Worm (Caenorhabditis elegans) whole organism, young adult: ENCODE measurements around the gene D2096.9.

ENCODE experiments used
- B0035.1 ChIP-seq: sonication (generic microtip); optimal IDR thresholded peaks from 2 replicates; lab custom pipeline; 2016; ENCODE audit warnings: missing genetic modification characterization, mild to moderate bottlenecking, missing compliant biosample characterization, missing genotype, missing genetic modification reagents
- C17E4.6 ChIP-seq: fragments of 200-800 bp; sonication (Bioruptor generic); IDR thresholded peaks from 2 replicates; pipeline ENCODE4 v1.3.6; 2022; ENCODE audit warnings: missing genetic modification reagents, missing genetic modification characterization, missing compliant biosample characterization
- D2030.7 ChIP-seq: fragments of 200-800 bp; sonication (Bioruptor generic); IDR thresholded peaks from 2 replicates; pipeline ENCODE4 v1.3.6; 2022; ENCODE audit warnings: missing genetic modification reagents, missing genetic modification characterization, missing compliant biosample characterization
- F10E7.11 ChIP-seq: sonication (generic microtip); optimal IDR thresholded peaks from 2 replicates; lab custom pipeline; 2017; ENCODE audit warnings: mild to moderate bottlenecking, missing genetic modification characterization, moderate library complexity, missing compliant biosample characterization
- F23B12.7 ChIP-seq: sonication (generic microtip); optimal IDR thresholded peaks from 2 replicates; lab custom pipeline; 2017; ENCODE audit warnings: missing genetic modification characterization, mild to moderate bottlenecking, missing compliant biosample characterization, antibody characterized with exemption, moderate library complexity; ENCODE audit not compliant: insufficient read depth
- F49E8.2 ChIP-seq: sonication (generic microtip); optimal IDR thresholded peaks from 3 replicates; lab custom pipeline; 2017; ENCODE audit warnings: missing genetic modification characterization, mild to moderate bottlenecking, missing compliant biosample characterization, antibody characterized with exemption, moderate library complexity; ENCODE audit not compliant: insufficient read depth
- F57A8.1 ChIP-seq: fragments of 200-800 bp; sonication (Bioruptor generic); optimal IDR thresholded peaks from 2 replicates; lab custom pipeline; 2018; ENCODE audit warnings: mild to moderate bottlenecking, missing genetic modification characterization, moderate library complexity, missing compliant biosample characterization
- K11D2.4 ChIP-seq: fragments of 200-800 bp; sonication (Bioruptor generic); IDR thresholded peaks from 2 replicates; pipeline ENCODE4 v1.3.6; 2022; ENCODE audit warnings: missing genetic modification reagents, missing genetic modification characterization, missing compliant biosample characterization
- Y67H2A.10 ChIP-seq: fragments of 200-800 bp; sonication (Bioruptor generic); conservative IDR thresholded peaks from 2 replicates; pipeline ENCODE4 v1.3.6; 2022; ENCODE audit warnings: missing genetic modification reagents, missing genetic modification characterization, missing compliant biosample characterization
- ZK185.1 ChIP-seq: sonication (generic microtip); optimal IDR thresholded peaks from 2 replicates; lab custom pipeline; 2016; ENCODE audit warnings: mild to moderate bottlenecking, missing genetic modification characterization, missing compliant biosample characterization; ENCODE audit not compliant: poor library complexity, severe bottlenecking
- aptf-2 ChIP-seq: fragments of 200-800 bp; sonication (Bioruptor generic); conservative IDR thresholded peaks from 2 replicates; pipeline ENCODE4 v1.3.6; 2022; ENCODE audit warnings: missing genetic modification reagents, missing genetic modification characterization, missing compliant biosample characterization
- athp-1 ChIP-seq: sonication (generic microtip); optimal IDR thresholded peaks from 2 replicates; lab custom pipeline; 2017; ENCODE audit warnings: mild to moderate bottlenecking, missing genetic modification characterization, missing compliant biosample characterization
- bed-1 ChIP-seq: fragments of 200-800 bp; sonication (Bioruptor generic); IDR thresholded peaks from 2 replicates; pipeline ENCODE4 v1.3.6; 2022; ENCODE audit warnings: missing genetic modification reagents, missing genetic modification characterization, missing compliant biosample characterization
- bed-2 ChIP-seq: fragments of 200-800 bp; sonication (Bioruptor generic); IDR thresholded peaks from 2 replicates; pipeline ENCODE4 v1.3.6; 2022; ENCODE audit warnings: missing genetic modification reagents, missing genetic modification characterization, missing compliant biosample characterization
- ccch-3 ChIP-seq: fragments of 200-800 bp; sonication (Bioruptor generic); optimal IDR thresholded peaks from 2 replicates; lab custom pipeline; 2018; ENCODE audit warnings: mild to moderate bottlenecking, missing genetic modification characterization, missing compliant biosample characterization
- ceh-58 ChIP-seq: fragments of 200-800 bp; sonication (Bioruptor generic); IDR thresholded peaks from 2 replicates; pipeline ENCODE4 v1.3.6; 2022; ENCODE audit warnings: missing genetic modification characterization, missing compliant biosample characterization
- ekl-4 ChIP-seq: fragments of 200-800 bp; sonication (Bioruptor generic); IDR thresholded peaks from 2 replicates; pipeline ENCODE4 v1.3.6; 2022; ENCODE audit warnings: missing genetic modification reagents, missing genetic modification characterization, missing compliant biosample characterization
- him-1 ChIP-seq: sonication (generic microtip); optimal IDR thresholded peaks from 2 replicates; lab custom pipeline; 2016; ENCODE audit warnings: missing genotype, missing genetic modification reagents, missing genetic modification characterization, missing compliant biosample characterization
- lin-35 ChIP-seq, 3 experiments: fragments of 150-350 bp in 2 of 3; sonication (generic microtip) in 1 of 3; optimal IDR thresholded peaks; 2 replicates each; lab custom pipeline; 2014 to 2018; ENCODE audit warnings: missing biosample characterization in 3 of 3, missing genetic modification characterization in 3 of 3, missing genetic modification reagents in 3 of 3
- lin-40 ChIP-seq: sonication (generic microtip); optimal IDR thresholded peaks from 2 replicates; lab custom pipeline; 2016; ENCODE audit warnings: missing genetic modification characterization, mild to moderate bottlenecking, missing compliant biosample characterization, missing genotype, missing genetic modification reagents
- lin-54 ChIP-seq: fragments of 200-800 bp; sonication (Bioruptor generic); optimal IDR thresholded peaks from 2 replicates; lab custom pipeline; 2018; ENCODE audit warnings: mild to moderate bottlenecking, missing genetic modification characterization, missing compliant biosample characterization
- lir-1 ChIP-seq: fragments of 200-800 bp; sonication (Bioruptor generic); conservative IDR thresholded peaks from 2 replicates; pipeline ENCODE4 v1.3.6; 2022; ENCODE audit warnings: missing genetic modification reagents, missing genetic modification characterization, missing compliant biosample characterization
- lsy-27 ChIP-seq: sonication (generic microtip); optimal IDR thresholded peaks from 2 replicates; lab custom pipeline; 2017; ENCODE audit warnings: missing genetic modification characterization, mild to moderate bottlenecking, missing compliant biosample characterization, antibody characterized with exemption, missing genotype, borderline replicate concordance; ENCODE audit not compliant: insufficient read depth
- mes-4 ChIP-seq: sonication (generic microtip); optimal IDR thresholded peaks from 2 replicates; lab custom pipeline; 2016; ENCODE audit warnings: missing genotype, missing genetic modification characterization, missing compliant biosample characterization
- mxl-1 ChIP-seq: sonication (generic microtip); optimal IDR thresholded peaks from 2 replicates; lab custom pipeline; 2016; ENCODE audit warnings: missing genetic modification characterization, missing compliant biosample characterization
- nfya-1 ChIP-seq: sonication (generic microtip); optimal IDR thresholded peaks from 2 replicates; lab custom pipeline; 2017; ENCODE audit warnings: antibody characterized with exemption, missing compliant biosample characterization, missing genetic modification characterization, borderline replicate concordance; ENCODE audit not compliant: insufficient read depth
- nfya-2 ChIP-seq: fragments of 200-800 bp; sonication (Bioruptor generic); IDR thresholded peaks from 2 replicates; pipeline ENCODE4 v1.3.6; 2022; ENCODE audit warnings: missing genetic modification reagents, missing genetic modification characterization, missing compliant biosample characterization
- nfyb-1 ChIP-seq: fragments of 200-800 bp; sonication (Bioruptor generic); IDR thresholded peaks from 2 replicates; pipeline ENCODE4 v1.3.6; 2022; ENCODE audit warnings: missing genetic modification reagents, missing genetic modification characterization, missing compliant biosample characterization
- nhr-120 ChIP-seq: fragments of 200-800 bp; sonication (Bioruptor generic); IDR thresholded peaks from 2 replicates; pipeline ENCODE4 v1.3.6; 2022; ENCODE audit warnings: missing genetic modification characterization, missing compliant biosample characterization
- nhr-179 ChIP-seq: sonication (generic microtip); optimal IDR thresholded peaks from 2 replicates; lab custom pipeline; 2016; ENCODE audit warnings: mild to moderate bottlenecking, missing genetic modification characterization, missing compliant biosample characterization
- nhr-27 ChIP-seq: fragments of 200-800 bp; sonication (Bioruptor generic); optimal IDR thresholded peaks from 2 replicates; lab custom pipeline; 2018; ENCODE audit warnings: mild to moderate bottlenecking, missing genetic modification characterization, moderate library complexity, missing compliant biosample characterization
- pbrm-1 ChIP-seq: fragments of 200-800 bp; sonication (Bioruptor generic); IDR thresholded peaks from 2 replicates; pipeline ENCODE4 v1.3.6; 2022; ENCODE audit warnings: missing genetic modification reagents, missing genetic modification characterization, missing compliant biosample characterization
- repo-1 ChIP-seq: sonication (generic microtip); optimal IDR thresholded peaks from 2 replicates; lab custom pipeline; 2017; ENCODE audit warnings: mild to moderate bottlenecking, missing genetic modification characterization, missing compliant biosample characterization
- snpc-3.4 ChIP-seq: sonication (generic microtip); optimal IDR thresholded peaks from 2 replicates; lab custom pipeline; 2017; ENCODE audit warnings: missing genetic modification characterization, mild to moderate bottlenecking, missing compliant biosample characterization, antibody characterized with exemption, moderate library complexity, missing genotype, missing genetic modification reagents
- sptf-2 ChIP-seq: fragments of 200-800 bp; sonication (Bioruptor generic); optimal IDR thresholded peaks from 2 replicates; lab custom pipeline; 2018; ENCODE audit warnings: mild to moderate bottlenecking, missing genetic modification characterization, missing compliant biosample characterization
- tlf-1 ChIP-seq: fragments of 200-800 bp; sonication (Bioruptor generic); optimal IDR thresholded peaks from 2 replicates; lab custom pipeline; 2018; ENCODE audit warnings: mild to moderate bottlenecking, missing genetic modification characterization, missing compliant biosample characterization
- unc-62 ChIP-seq: fragments of 150-350 bp; optimal IDR thresholded peaks from 2 replicates; lab custom pipeline; 2014; ENCODE audit warnings: missing biosample characterization, missing genetic modification reagents, missing genetic modification characterization
- ztf-18 ChIP-seq: sonication (generic microtip); optimal IDR thresholded peaks from 2 replicates; lab custom pipeline; 2016; ENCODE audit warnings: missing genotype, mild to moderate bottlenecking, missing genetic modification characterization, missing compliant biosample characterization
- ztf-3 ChIP-seq: fragments of 200-800 bp; sonication (Bioruptor generic); optimal IDR thresholded peaks from 2 replicates; lab custom pipeline; 2018; ENCODE audit warnings: mild to moderate bottlenecking, missing genetic modification characterization, missing compliant biosample characterization

D2096.9 gene

DNA sequence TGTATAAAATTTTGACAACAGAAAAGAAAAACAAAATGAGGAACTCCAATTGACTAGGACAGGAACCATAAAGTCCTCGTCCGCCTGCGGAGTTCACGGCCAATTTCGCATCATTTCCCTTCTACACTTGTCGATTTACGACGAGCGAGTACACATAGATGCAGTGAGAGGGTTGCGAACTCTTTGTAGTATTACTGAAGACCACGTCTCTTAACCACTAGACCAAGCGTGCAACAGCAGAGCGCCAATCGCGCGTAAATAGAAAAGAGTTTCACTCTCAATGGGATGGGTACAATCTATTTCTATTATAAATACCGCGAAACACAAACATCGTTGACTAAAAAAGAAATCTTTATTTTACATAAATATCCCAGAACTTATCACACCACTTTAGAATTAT is 7.2 kb downstream of the D2096.9 start (continued):
- TF ChIP-seq sptf-2 (GFP tag; lab: Kevin White, UChicago), result peak; percentile 49
- no peak for TF ChIP-seq ztf-3 (GFP tag; lab: Kevin White, UChicago)
- TF ChIP-seq lsy-27 (tag; lab: Kevin White, UChicago), result peak; percentile 71
- TF ChIP-seq F23B12.7 (tag; lab: Kevin White, UChicago), result peak; percentile 31
- peak; percentile 24 for TF ChIP-seq tlf-1
- TF ChIP-seq lin-35 (GFP tag; optimal IDR thresholded peaks at IDR 0.05; lab: Kevin White, UChicago), result peak in 1 of 3 experiments; percentile 61
- 0 out of 2 replicates have a peak, but pooled peaks have one; percentile 70 for TF ChIP-seq ceh-58 (GFP tag; lab: Robert Waterston, UW)
- peak; percentile 63 for TF ChIP-seq lin-54
- no peak for TF ChIP-seq F57A8.1
- peak; percentile 88 for TF ChIP-seq him-1
- TF ChIP-seq mes-4 (tag; lab: Kevin White, UChicago), result peak; percentile 73
- TF ChIP-seq nfya-2 (GFP tag; lab: Robert Waterston, UW), result no peak
- peak; percentile 64 for TF ChIP-seq lin-40 (tag; lab: Kevin White, UChicago)
- no peak for TF ChIP-seq F10E7.11 (tag; lab: Kevin White, UChicago)
- TF ChIP-seq nfyb-1, result peak; percentile 83
- no peak for TF ChIP-seq nhr-120 (GFP tag; lab: Robert Waterston, UW)
- no peak for TF ChIP-seq nhr-179 (tag; lab: Kevin White, UChicago)
- TF ChIP-seq B0035.1 (tag; lab: Kevin White, UChicago), result peak; percentile 29
- peak; percentile 62; the same call in 1 of the 2 replicates for TF ChIP-seq pbrm-1
- TF ChIP-seq unc-62 (GFP tag; lab: Kevin White, UChicago), result no peak
- no peak for TF ChIP-seq aptf-2 (GFP tag; lab: Robert Waterston, UW)
- 0 out of 2 replicates have a peak, but pooled peaks have one; percentile 43 for TF ChIP-seq Y67H2A.10 (GFP tag; lab: Robert Waterston, UW)
- no peak for TF ChIP-seq nfya-1
- TF ChIP-seq repo-1 (tag; lab: Kevin White, UChicago), result peak; percentile 73
- TF ChIP-seq ccch-3 (GFP tag; lab: Kevin White, UChicago), result peak; percentile 50
- TF ChIP-seq ekl-4 (GFP tag; lab: Robert Waterston, UW), result peak; percentile 66
- no peak for TF ChIP-seq bed-1 (GFP tag; lab: Robert Waterston, UW)
- peak; percentile 72 for TF ChIP-seq ztf-18 (tag; lab: Kevin White, UChicago)
- peak; percentile 80 for TF ChIP-seq athp-1 (tag; lab: Kevin White, UChicago)
- TF ChIP-seq mxl-1 (tag; lab: Kevin White, UChicago), result peak; percentile 76
- peak; percentile 82 for TF ChIP-seq snpc-3.4 (tag; lab: Kevin White, UChicago)
- peak; percentile 47; the same call in 1 of the 2 replicates for TF ChIP-seq D2030.7
- TF ChIP-seq K11D2.4 (GFP tag; lab: Robert Waterston, UW), result peak; percentile 33; the same call in 1 of the 2 replicates

DNA sequence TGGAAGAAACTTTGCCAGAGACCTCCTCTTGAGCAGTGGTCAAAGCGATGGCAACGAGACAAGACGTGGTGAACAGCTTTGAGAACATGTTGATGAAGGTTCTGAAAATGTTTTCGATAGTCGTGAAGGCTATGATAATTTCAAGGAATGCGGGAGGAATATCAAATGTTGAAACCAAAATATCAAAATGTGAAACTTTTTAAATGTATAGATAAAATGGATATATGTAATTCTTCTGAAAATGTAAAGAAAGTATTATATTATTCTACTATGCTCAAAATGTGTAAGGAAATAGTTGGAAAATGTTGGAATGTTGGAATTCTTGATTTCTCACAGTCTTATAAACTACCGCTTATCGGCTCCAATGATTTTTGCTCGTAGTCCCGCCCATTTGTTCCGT is 13.5 kb downstream of the D2096.9 start, which contains the start of gene D2096.6:
Gene D2096.6 (minus strand): TSS at position 101 of the 400 bp plus-strand sequence.
- no peak for TF ChIP-seq lin-40 (tag; lab: Kevin White, UChicago)

DNA sequence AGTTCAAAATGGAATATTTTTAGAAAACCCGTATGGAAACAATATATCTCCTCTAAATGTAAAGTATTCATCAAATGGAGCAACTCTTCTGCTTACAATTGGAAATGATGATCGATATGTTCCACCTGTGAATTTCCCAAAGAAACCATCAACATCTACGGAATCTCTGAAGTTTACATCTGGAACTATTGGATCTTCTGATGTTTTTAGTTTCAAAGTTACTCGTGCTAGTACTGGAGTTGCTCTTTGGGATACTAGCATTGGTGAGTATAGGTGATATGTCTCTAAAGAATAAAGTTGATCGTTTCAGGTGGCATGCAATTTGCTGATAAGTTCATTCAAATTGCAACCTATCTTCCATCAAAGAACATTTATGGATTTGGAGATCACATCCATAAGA is 14.7 kb downstream of the D2096.9 start:
- TF ChIP-seq F49E8.2 (tag; lab: Kevin White, UChicago) (no peak), ZK185.1 (no peak), ceh-58 (GFP tag; lab: Robert Waterston, UW) (no peak), ekl-4 (GFP tag; lab: Robert Waterston, UW) (no peak), bed-2 (GFP tag; lab: Robert Waterston, UW) (no peak), C17E4.6 (GFP tag; lab: Robert Waterston, UW) (no peak), mes-4 (tag; lab: Kevin White, UChicago) (no peak), lir-1 (GFP tag; lab: Robert Waterston, UW) (no peak), repo-1 (tag; lab: Kevin White, UChicago) (no peak), Y67H2A.10 (GFP tag; lab: Robert Waterston, UW) (no peak), nhr-120 (GFP tag; lab: Robert Waterston, UW) (no peak), nhr-27 (tag; lab: Kevin White, UChicago) (no peak)
